Fruit fly (Drosophila melanogaster) whole organism, embryonic: ENCODE data around the gene Cpr92A.

ENCODE experiments used
- B-H1 ChIP-seq: fragments of 200-800 bp; sonication (Bioruptor generic); IDR thresholded peaks from 3 replicates; pipeline ENCODE4 v1.3.6; 2022; ENCODE audit warnings: missing biosample characterization, missing genetic modification characterization
- B-H2 ChIP-seq: fragments of 200-800 bp; sonication (Bioruptor generic); optimal IDR thresholded peaks from 2 replicates; lab custom pipeline; 2018; ENCODE audit warnings: missing biosample characterization, mild to moderate bottlenecking, missing genetic modification characterization
- CG10543 ChIP-seq: fragments of 200-800 bp; sonication (Bioruptor generic); optimal IDR thresholded peaks from 3 replicates; lab custom pipeline; 2017; ENCODE audit warnings: missing biosample characterization, mild to moderate bottlenecking, missing genetic modification characterization, moderate library complexity
- CG10959 ChIP-seq: fragments of 200-800 bp; sonication (Bioruptor generic); IDR thresholded peaks from 2 replicates; pipeline ENCODE4 v1.3.6; 2022; ENCODE audit warnings: missing biosample characterization, missing genetic modification characterization
- CG11696 ChIP-seq: fragments of 200-800 bp; sonication (Bioruptor generic); IDR thresholded peaks from 2 replicates; pipeline ENCODE4 v1.3.6; 2022; ENCODE audit warnings: missing biosample characterization, missing genetic modification characterization
- CG12155 ChIP-seq: fragments of 200-800 bp; sonication (Bioruptor generic); optimal IDR thresholded peaks from 3 replicates; lab custom pipeline; 2016; ENCODE audit warnings: missing biosample characterization, missing genetic modification characterization
- CG12744 ChIP-seq: fragments of 200-800 bp; sonication (Bioruptor generic); optimal IDR thresholded peaks from 2 replicates; lab custom pipeline; 2016; ENCODE audit warnings: missing biosample characterization, missing genetic modification characterization
- CG14050 ChIP-seq: fragments of 200-800 bp; sonication (Bioruptor generic); IDR thresholded peaks from 3 replicates; pipeline ENCODE4 v1.3.6; 2022; ENCODE audit warnings: missing biosample characterization, missing genetic modification characterization
- CG15514 ChIP-seq: fragments of 200-800 bp; sonication (Bioruptor generic); optimal IDR thresholded peaks from 3 replicates; lab custom pipeline; 2017; ENCODE audit warnings: missing biosample characterization, missing genetic modification characterization, mild to moderate bottlenecking, moderate library complexity, missing genetic modification reagents
- CG16815 ChIP-seq: fragments of 200-800 bp; sonication (Bioruptor generic); optimal IDR thresholded peaks from 3 replicates; lab custom pipeline; 2017; ENCODE audit warnings: missing biosample characterization, mild to moderate bottlenecking, missing genetic modification characterization
- CG17186 ChIP-seq: fragments of 200-800 bp; sonication (Bioruptor generic); optimal IDR thresholded peaks from 3 replicates; lab custom pipeline; 2017; ENCODE audit warnings: missing biosample characterization, missing genetic modification reagents, missing genetic modification characterization
- CG1832 ChIP-seq: fragments of 200-800 bp; sonication (Bioruptor generic); optimal IDR thresholded peaks from 2 replicates; lab custom pipeline; 2017; ENCODE audit warnings: missing biosample characterization, mild to moderate bottlenecking, missing genetic modification characterization, inconsistent platforms
- CG3281 ChIP-seq: fragments of 200-800 bp; sonication (Bioruptor generic); optimal IDR thresholded peaks from 3 replicates; lab custom pipeline; 2017; ENCODE audit warnings: missing biosample characterization, mild to moderate bottlenecking, missing genetic modification characterization
- CG4854 ChIP-seq: fragments of 200-800 bp; sonication (Bioruptor generic); optimal IDR thresholded peaks from 2 replicates; lab custom pipeline; 2016; ENCODE audit warnings: missing biosample characterization, missing genetic modification characterization, inconsistent platforms
- CG7928 ChIP-seq: fragments of 200-800 bp; sonication (Bioruptor generic); optimal IDR thresholded peaks from 2 replicates; lab custom pipeline; 2017; ENCODE audit warnings: missing biosample characterization, mild to moderate bottlenecking, missing genetic modification characterization
- CG8290 ChIP-seq, 3 experiments: fragments of 200-800 bp; sonication (Bioruptor generic); optimal IDR thresholded peaks; 2 replicates each; lab custom pipeline; 2016 to 2019; ENCODE audit warnings: missing biosample characterization in 3 of 3, missing genetic modification characterization in 3 of 3, mild to moderate bottlenecking in 2 of 3, moderate library complexity in 1 of 3
- CG8924 ChIP-seq: fragments of 200-800 bp; optimal IDR thresholded peaks from 3 replicates; lab custom pipeline; 2019; ENCODE audit warnings: missing biosample characterization, mild to moderate bottlenecking, missing genetic modification characterization, moderate library complexity
- CG9215 ChIP-seq: fragments of 200-800 bp; sonication (Bioruptor generic); IDR thresholded peaks from 2 replicates; pipeline ENCODE4 v1.3.6; 2022; ENCODE audit warnings: missing biosample characterization, missing genetic modification characterization
- CG9817 ChIP-seq: fragments of 200-800 bp; sonication (Bioruptor generic); optimal IDR thresholded peaks from 2 replicates; lab custom pipeline; 2018; ENCODE audit warnings: missing biosample characterization, mild to moderate bottlenecking, missing genetic modification characterization, moderate library complexity
- CkIIα-i1 ChIP-seq: fragments of 200-800 bp; sonication (Bioruptor generic); IDR thresholded peaks from 2 replicates; pipeline ENCODE4 v1.3.6; 2022; ENCODE audit warnings: missing biosample characterization, missing genetic modification characterization
- Elba2 ChIP-seq: fragments of 200-800 bp; sonication (Bioruptor generic); optimal IDR thresholded peaks from 3 replicates; lab custom pipeline; 2016; ENCODE audit warnings: missing biosample characterization, missing genetic modification characterization
- Gsc ChIP-seq: fragments of 200-800 bp; sonication (Bioruptor generic); IDR thresholded peaks from 2 replicates; pipeline ENCODE4 v1.3.6; 2022; ENCODE audit warnings: missing biosample characterization, missing genetic modification characterization
- Hr78 ChIP-seq, 2 experiments: fragments of 200-800 bp in 1 of 2; fragments of >200 bp in 1 of 2; sonication (Bioruptor generic) in 1 of 2; optimal IDR thresholded peaks; 2 replicates each; lab custom pipeline; 2017 to 2019; ENCODE audit warnings: missing biosample characterization in 2 of 2, missing genetic modification characterization in 2 of 2, mild to moderate bottlenecking in 1 of 2, moderate library complexity in 1 of 2
- Lhr ChIP-seq: fragments of 200-800 bp; sonication (Bioruptor generic); optimal IDR thresholded peaks from 3 replicates; lab custom pipeline; 2017; ENCODE audit warnings: mild to moderate bottlenecking, missing biosample characterization, missing genetic modification reagents, missing genetic modification characterization
- NFAT ChIP-seq: fragments of 200-800 bp; sonication (Bioruptor generic); IDR thresholded peaks from 2 replicates; pipeline ENCODE4 v1.3.6; 2022; ENCODE audit warnings: missing biosample characterization, missing genetic modification characterization
- Trl ChIP-seq, 3 experiments: fragments of >200 bp in 2 of 3; fragments of 200-800 bp in 1 of 3; sonication (Bioruptor generic) in 1 of 3; optimal IDR thresholded peaks; 2 replicates in 1 of 3; 3 replicates in 2 of 3; lab custom pipeline; 2016 to 2017; ENCODE audit warnings: missing biosample characterization in 1 of 3, missing genetic modification characterization in 1 of 3
- ab ChIP-seq: fragments of 200-800 bp; sonication (Bioruptor generic); optimal IDR thresholded peaks from 2 replicates; lab custom pipeline; 2016; ENCODE audit warnings: missing biosample characterization, missing genetic modification characterization
- ara ChIP-seq: fragments of 200-800 bp; sonication (Bioruptor generic); IDR thresholded peaks from 2 replicates; pipeline ENCODE4 v1.3.6; 2022; ENCODE audit warnings: missing biosample characterization, missing genetic modification characterization
- ash1 ChIP-seq: fragments of 200-800 bp; sonication (Bioruptor generic); optimal IDR thresholded peaks from 2 replicates; lab custom pipeline; 2018; ENCODE audit warnings: missing biosample characterization, mild to moderate bottlenecking, missing genetic modification characterization
- ato ChIP-seq: fragments of 200-800 bp; sonication (Bioruptor generic); IDR thresholded peaks from 2 replicates; pipeline ENCODE4 v1.3.6; 2022; ENCODE audit warnings: missing biosample characterization, missing genetic modification characterization; ENCODE audit not compliant: partially characterized antibody
- bab2 ChIP-seq: fragments of 200-800 bp; sonication (Bioruptor generic); optimal IDR thresholded peaks from 2 replicates; lab custom pipeline; 2016; ENCODE audit warnings: missing biosample characterization, missing genetic modification characterization
- caup ChIP-seq: fragments of 200-800 bp; sonication (Bioruptor generic); optimal IDR thresholded peaks from 3 replicates; lab custom pipeline; 2017; ENCODE audit warnings: missing biosample characterization, mild to moderate bottlenecking, missing genetic modification characterization, moderate library complexity; ENCODE audit not compliant: severe bottlenecking
- chm ChIP-seq: fragments of 200-800 bp; sonication (Bioruptor generic); IDR thresholded peaks from 2 replicates; pipeline ENCODE4 v1.3.6; 2022; ENCODE audit warnings: missing biosample characterization, missing genetic modification characterization
- ci ChIP-seq: fragments of 200-800 bp; sonication (Bioruptor generic); IDR thresholded peaks from 3 replicates; pipeline ENCODE4 v1.3.6; 2022; ENCODE audit warnings: missing biosample characterization, missing genetic modification characterization
- dati ChIP-seq: fragments of 200-800 bp; sonication (Bioruptor generic); IDR thresholded peaks from 2 replicates; pipeline ENCODE4 v1.3.6; 2022; ENCODE audit warnings: missing biosample characterization, missing genetic modification characterization
- dimm ChIP-seq: fragments of 200-800 bp; sonication (Bioruptor generic); IDR thresholded peaks from 2 replicates; pipeline ENCODE4 v1.3.6; 2022; ENCODE audit warnings: missing biosample characterization, missing genetic modification characterization
- esg ChIP-seq: fragments of 200-800 bp; sonication (Bioruptor generic); conservative IDR thresholded peaks from 2 replicates; pipeline ENCODE4 v1.3.6; 2022; ENCODE audit warnings: missing biosample characterization, missing genetic modification characterization
- ewg ChIP-seq: fragments of 200-800 bp; sonication (Bioruptor generic); optimal IDR thresholded peaks from 3 replicates; lab custom pipeline; 2017; ENCODE audit warnings: mild to moderate bottlenecking, missing biosample characterization, missing genetic modification reagents, missing genetic modification characterization
- fru ChIP-seq: fragments of >200 bp; optimal IDR thresholded peaks from 2 replicates; lab custom pipeline; 2017
- gce ChIP-seq: fragments of 200-800 bp; sonication (Bioruptor generic); IDR thresholded peaks from 3 replicates; pipeline ENCODE4 v1.3.6; 2022; ENCODE audit warnings: missing biosample characterization, missing genetic modification characterization
- ham ChIP-seq: fragments of 200-800 bp; sonication (Bioruptor generic); IDR thresholded peaks from 2 replicates; pipeline ENCODE4 v1.3.6; 2022; ENCODE audit warnings: missing biosample characterization, missing genetic modification characterization
- maf-S ChIP-seq: fragments of 200-800 bp; sonication (Bioruptor generic); optimal IDR thresholded peaks from 2 replicates; lab custom pipeline; 2016; ENCODE audit warnings: missing biosample characterization, missing genetic modification characterization
- pita ChIP-seq: fragments of 200-800 bp; sonication (Bioruptor generic); optimal IDR thresholded peaks from 2 replicates; lab custom pipeline; 2017; ENCODE audit warnings: missing biosample characterization, mild to moderate bottlenecking, missing genetic modification characterization
- repo ChIP-seq: fragments of 200-800 bp; sonication (Bioruptor generic); optimal IDR thresholded peaks from 2 replicates; lab custom pipeline; 2016; ENCODE audit warnings: missing biosample characterization, missing genetic modification characterization
- sc ChIP-seq, 3 experiments: fragments of >200 bp in 2 of 3; fragments of 200-800 bp in 1 of 3; sonication (Bioruptor generic) in 1 of 3; optimal IDR thresholded peaks; 2 replicates in 2 of 3; 3 replicates in 1 of 3; lab custom pipeline; 2017; ENCODE audit warnings: mild to moderate bottlenecking in 1 of 3, missing biosample characterization in 1 of 3, missing genetic modification characterization in 1 of 3, missing genetic modification reagents in 1 of 3
- sima ChIP-seq: fragments of 200-800 bp; sonication (Bioruptor generic); optimal IDR thresholded peaks from 2 replicates; lab custom pipeline; 2016; ENCODE audit warnings: missing biosample characterization, missing genetic modification characterization
- stc ChIP-seq: fragments of 200-800 bp; sonication (Bioruptor generic); IDR thresholded peaks from 2 replicates; pipeline ENCODE4 v1.3.6; 2022; ENCODE audit warnings: missing biosample characterization, missing genetic modification characterization
- tap ChIP-seq: fragments of 200-800 bp; optimal IDR thresholded peaks from 3 replicates; lab custom pipeline; 2019; ENCODE audit warnings: missing biosample characterization, mild to moderate bottlenecking, missing genetic modification characterization, moderate library complexity
- tio ChIP-seq: fragments of 200-800 bp; sonication (Bioruptor generic); optimal IDR thresholded peaks from 2 replicates; lab custom pipeline; 2017; ENCODE audit warnings: missing biosample characterization, missing genetic modification characterization, inconsistent platforms

The Cpr92A gene

dm6 chr3R:19623606-19624005 lies 24.9 kb upstream of the Cpr92A start (continued):
- peak; percentile 39 for TF ChIP-seq CG15514 (GFP tag; lab: Kevin White, UChicago)
- TF ChIP-seq ato (GFP tag; lab: Robert Waterston, UW) = no peak
- TF ChIP-seq ara (GFP tag; lab: Robert Waterston, UW) = peak; percentile 33; the same call in 1 of the 2 replicates
- TF ChIP-seq CG12155 = peak; percentile 47
- TF ChIP-seq Elba2 = no peak
- TF ChIP-seq Hr78 (GFP tag; optimal IDR thresholded peaks at IDR 0.05; lab: Kevin White, UChicago) = no peak
- TF ChIP-seq CG9817 (tag; lab: Kevin White, UChicago) = peak; percentile 28
- TF ChIP-seq tap (tag; lab: Kevin White, UChicago) = peak; percentile 44
- TF ChIP-seq CG16815 (GFP tag; lab: Kevin White, UChicago) = peak; percentile 14
- TF ChIP-seq repo (GFP tag; lab: Kevin White, UChicago) = peak; percentile 59
- TF ChIP-seq NFAT (GFP tag; lab: Robert Waterston, UW) = peak; percentile 59; the same call in 1 of the 2 replicates
- TF ChIP-seq esg (GFP tag; lab: Robert Waterston, UW) = peak; percentile 57
- TF ChIP-seq fru (lab: Kevin White, UChicago) = no peak
- TF ChIP-seq dimm (GFP tag; lab: Robert Waterston, UW) = 0 out of 2 replicates have a peak, but pooled peaks have one; percentile 33
- TF ChIP-seq sc (optimal IDR thresholded peaks at IDR 0.05; lab: Kevin White, UChicago) = no peak
- TF ChIP-seq sc (GFP tag; optimal IDR thresholded peaks at IDR 0.05; lab: Kevin White, UChicago) = peak; percentile 11
- no peak for TF ChIP-seq CG1832 (GFP tag; lab: Kevin White, UChicago)
- peak; percentile 74; the same call in 2 of the 3 replicates for TF ChIP-seq ci (GFP tag; lab: Robert Waterston, UW)
- TF ChIP-seq Gsc (GFP tag; lab: Robert Waterston, UW) = no peak
- TF ChIP-seq dati (GFP tag; lab: Robert Waterston, UW) = no peak
- peak; percentile 46 for TF ChIP-seq CG12744 (GFP tag; lab: Kevin White, UChicago)
- peak; percentile 62 for TF ChIP-seq maf-S
- TF ChIP-seq pita (GFP tag; lab: Kevin White, UChicago) = no peak
- no peak for TF ChIP-seq CG10959 (GFP tag; lab: Robert Waterston, UW)
- TF ChIP-seq B-H2 (GFP tag; lab: Kevin White, UChicago) = no peak
- TF ChIP-seq gce = 0 out of 3 replicates have a peak, but pooled peaks have one; percentile 21
- TF ChIP-seq ab (GFP tag; lab: Kevin White, UChicago) = no peak
- TF ChIP-seq stc = 0 out of 2 replicates have a peak, but pooled peaks have one; percentile 39
- TF ChIP-seq CG4854 (GFP tag; lab: Kevin White, UChicago) = peak; percentile 24
- peak; percentile 30 for TF ChIP-seq tio (GFP tag; lab: Kevin White, UChicago)
- peak; percentile 53 for TF ChIP-seq B-H1 (GFP tag; lab: Robert Waterston, UW)
- no peak for TF ChIP-seq CG7928 (GFP tag; lab: Kevin White, UChicago)
- peak; percentile 10 for TF ChIP-seq Lhr (GFP tag; lab: Kevin White, UChicago)
- no peak for TF ChIP-seq CG8290 (GFP tag; optimal IDR thresholded peaks at IDR 0.05; lab: Kevin White, UChicago)
- no peak for TF ChIP-seq CG8290 (tag; optimal IDR thresholded peaks at IDR 0.05; lab: Kevin White, UChicago)
- no peak; the same call in 1 of the 2 replicates for TF ChIP-seq CG9215 (GFP tag; lab: Robert Waterston, UW)
- peak; percentile 64 for TF ChIP-seq CG14050
- TF ChIP-seq CG17186 (GFP tag; lab: Kevin White, UChicago) = no peak
- peak in 1 of 2 experiments; percentile 14 for TF ChIP-seq Trl (optimal IDR thresholded peaks at IDR 0.05; lab: Kevin White, UChicago)
- TF ChIP-seq Trl (GFP tag; optimal IDR thresholded peaks at IDR 0.05; lab: Kevin White, UChicago) = peak; percentile 23
- TF ChIP-seq caup = peak; percentile 43
- TF ChIP-seq ash1 (GFP tag; lab: Kevin White, UChicago) = no peak
- peak; percentile 9 for TF ChIP-seq ewg (GFP tag; lab: Kevin White, UChicago)
- TF ChIP-seq CG10543 (GFP tag; lab: Kevin White, UChicago) = no peak
- TF ChIP-seq sima (GFP tag; lab: Kevin White, UChicago) = no peak
- TF ChIP-seq CG11696 = 0 out of 2 replicates have a peak, but pooled peaks have one; percentile 49
- no peak for TF ChIP-seq chm (GFP tag; lab: Robert Waterston, UW)
- no peak for TF ChIP-seq ham
- peak; percentile 59; the same call in 1 of the 2 replicates for TF ChIP-seq CkIIα-i1
- peak; percentile 19 for TF ChIP-seq CG8924 (tag; lab: Kevin White, UChicago)
- peak; percentile 6 for TF ChIP-seq CG3281
- TF ChIP-seq bab2 = peak; percentile 72
